Fruit fly (Drosophila melanogaster) whole organism, pupa: ENCODE measurements around the gene wds.
A peak's percentile ranks its signal among the peaks of the same experiment; 100 is the strongest.

Source experiments
- CG10348 ChIP-seq: fragments of 200-800 bp; sonication (Bioruptor generic); IDR thresholded peaks from 2 replicates; pipeline ENCODE4 v1.3.6; 2022; ENCODE audit warnings: missing biosample characterization, missing genetic modification characterization
- CG12605 ChIP-seq: fragments of 200-800 bp; sonication (Bioruptor generic); IDR thresholded peaks from 2 replicates; pipeline ENCODE4 v1.3.6; 2022; ENCODE audit warnings: missing biosample characterization, missing genetic modification characterization
- CG13204 ChIP-seq: fragments of 200-800 bp; sonication (Bioruptor generic); optimal IDR thresholded peaks from 2 replicates; lab custom pipeline; 2018; ENCODE audit warnings: missing biosample characterization, mild to moderate bottlenecking, missing genetic modification characterization, moderate library complexity
- CG14655 ChIP-seq: fragments of 200-800 bp; sonication (Bioruptor generic); optimal IDR thresholded peaks from 3 replicates; lab custom pipeline; 2017; ENCODE audit warnings: mild to moderate bottlenecking, missing biosample characterization, missing genetic modification reagents, missing genetic modification characterization
- CG15710 ChIP-seq: fragments of 200-800 bp; sonication (Bioruptor generic); optimal IDR thresholded peaks from 2 replicates; lab custom pipeline; 2018; ENCODE audit warnings: missing biosample characterization, mild to moderate bottlenecking, missing genetic modification characterization, moderate library complexity
- CG17806 ChIP-seq: fragments of 200-800 bp; sonication (Bioruptor generic); optimal IDR thresholded peaks from 2 replicates; lab custom pipeline; 2018; ENCODE audit warnings: missing biosample characterization, mild to moderate bottlenecking, missing genetic modification characterization, moderate library complexity
- CG32121 ChIP-seq: fragments of 200-800 bp; sonication (Bioruptor generic); IDR thresholded peaks from 2 replicates; pipeline ENCODE4 v1.3.6; 2022; ENCODE audit warnings: missing biosample characterization, missing genetic modification characterization
- CG34367 ChIP-seq: fragments of 200-800 bp; sonication (Bioruptor generic); optimal IDR thresholded peaks from 2 replicates; lab custom pipeline; 2018; ENCODE audit warnings: missing biosample characterization, mild to moderate bottlenecking, missing genetic modification characterization
- CG4496 ChIP-seq: fragments of 200-800 bp; sonication (Bioruptor generic); IDR thresholded peaks from 3 replicates; pipeline ENCODE4 v1.3.6; 2022; ENCODE audit warnings: missing biosample characterization, missing genetic modification characterization
- CG8159 ChIP-seq: fragments of 200-800 bp; sonication (Bioruptor generic); optimal IDR thresholded peaks from 3 replicates; lab custom pipeline; 2018; ENCODE audit warnings: missing biosample characterization, mild to moderate bottlenecking, missing genetic modification characterization, moderate library complexity
- CG8301 ChIP-seq: fragments of 200-800 bp; sonication (Bioruptor generic); optimal IDR thresholded peaks from 2 replicates; lab custom pipeline; 2018; ENCODE audit warnings: missing biosample characterization, mild to moderate bottlenecking, missing genetic modification characterization
- CG9948 ChIP-seq: fragments of 200-800 bp; sonication (Bioruptor generic); optimal IDR thresholded peaks from 2 replicates; lab custom pipeline; 2018; ENCODE audit warnings: missing biosample characterization, mild to moderate bottlenecking, missing genetic modification characterization, moderate library complexity
- D1 ChIP-seq: fragments of 200-800 bp; sonication (Bioruptor generic); optimal IDR thresholded peaks from 2 replicates; lab custom pipeline; 2018; ENCODE audit warnings: missing biosample characterization, mild to moderate bottlenecking, missing genetic modification characterization, moderate library complexity
- EcR ChIP-seq: fragments of 200-800 bp; sonication (Bioruptor generic); optimal IDR thresholded peaks from 3 replicates; lab custom pipeline; 2019; ENCODE audit warnings: missing biosample characterization, missing genetic modification characterization, mild to moderate bottlenecking, moderate library complexity, missing genetic modification reagents
- Ets98B ChIP-seq: fragments of 200-800 bp; sonication (Bioruptor generic); IDR thresholded peaks from 2 replicates; pipeline ENCODE4 v1.3.6; 2022; ENCODE audit warnings: missing biosample characterization, missing genetic modification characterization
- Pif1A ChIP-seq: fragments of 200-800 bp; sonication (Bioruptor generic); optimal IDR thresholded peaks from 3 replicates; lab custom pipeline; 2016; ENCODE audit warnings: missing biosample characterization, missing genetic modification characterization
- Pif1B ChIP-seq: fragments of 200-800 bp; sonication (Bioruptor generic); optimal IDR thresholded peaks from 3 replicates; lab custom pipeline; 2016; ENCODE audit warnings: missing biosample characterization, missing genetic modification characterization
- Snoo ChIP-seq: fragments of 200-800 bp; sonication (Bioruptor generic); optimal IDR thresholded peaks from 3 replicates; lab custom pipeline; 2017; ENCODE audit warnings: missing biosample characterization, mild to moderate bottlenecking, missing genetic modification characterization, inconsistent platforms
- fd96Ca ChIP-seq: fragments of 200-800 bp; sonication (Bioruptor generic); IDR thresholded peaks from 3 replicates; pipeline ENCODE4 v1.3.6; 2022; ENCODE audit warnings: missing biosample characterization, missing genetic modification characterization
- gl ChIP-seq: fragments of 200-800 bp; sonication (Bioruptor generic); optimal IDR thresholded peaks from 2 replicates; lab custom pipeline; 2018; ENCODE audit warnings: missing biosample characterization, mild to moderate bottlenecking, missing genetic modification characterization
- rn ChIP-seq: fragments of 200-800 bp; sonication (Bioruptor generic); IDR thresholded peaks from 2 replicates; pipeline ENCODE4 v1.3.6; 2022; ENCODE audit warnings: missing biosample characterization, missing genetic modification characterization

Gene wds

dm6 chrX:2590607-2591006 lies 4.8 kb downstream of the wds start:
- TF ChIP-seq EcR (GFP tag; lab: Kevin White, UChicago) (peak; percentile 46), gl (tag; lab: Kevin White, UChicago) (no peak), CG34367 (tag; lab: Kevin White, UChicago) (no peak)

dm6 chrX:2591315-2591999 lies 5.7 kb downstream of the wds start:
- TF ChIP-seq Pif1B (GFP tag; lab: Kevin White, UChicago), result no peak
- TF ChIP-seq fd96Ca, result no peak
- no peak for TF ChIP-seq CG32121
- TF ChIP-seq Ets98B (GFP tag; lab: Robert Waterston, UW), result no peak
- no peak for TF ChIP-seq CG4496
- no peak for TF ChIP-seq CG12605
- TF ChIP-seq rn, result no peak
- no peak for TF ChIP-seq CG8159 (tag; lab: Kevin White, UChicago)
- no peak for TF ChIP-seq CG14655
- no peak for TF ChIP-seq D1
- TF ChIP-seq CG17806 (tag; lab: Kevin White, UChicago), result no peak
- TF ChIP-seq CG13204 (GFP tag; lab: Kevin White, UChicago), result no peak
- TF ChIP-seq EcR (GFP tag; lab: Kevin White, UChicago), result no peak

dm6 chrX:2592243-2592642 lies 6.5 kb downstream of the wds start:
- TF ChIP-seq CG15710 (tag; lab: Kevin White, UChicago) (no peak), fd96Ca (peak; percentile 8; the same call in 1 of the 3 replicates), CG17806 (tag; lab: Kevin White, UChicago) (no peak), CG14655 (no peak)

dm6 chrX:2593094-2593752 lies 7.4 kb downstream of the wds start:
- TF ChIP-seq CG34367 (tag; lab: Kevin White, UChicago), result no peak
- TF ChIP-seq CG17806 (tag; lab: Kevin White, UChicago), result no peak
- TF ChIP-seq EcR (GFP tag; lab: Kevin White, UChicago), result peak; percentile 96
- no peak for TF ChIP-seq D1

dm6 chrX:2593753-2594096 lies 7.9 kb downstream of the wds start:
- TF ChIP-seq CG34367 (tag; lab: Kevin White, UChicago) (peak; percentile 82), Pif1B (GFP tag; lab: Kevin White, UChicago) (no peak), CG13204 (GFP tag; lab: Kevin White, UChicago) (peak; percentile 49), CG8159 (tag; lab: Kevin White, UChicago) (peak; percentile 89), CG15710 (tag; lab: Kevin White, UChicago) (peak; percentile 86), EcR (GFP tag; lab: Kevin White, UChicago) (peak; percentile 81), CG14655 (no peak), CG4496 (peak; percentile 97), fd96Ca (peak; percentile 97), Ets98B (GFP tag; lab: Robert Waterston, UW) (peak; percentile 94), CG9948 (peak; percentile 77), CG17806 (tag; lab: Kevin White, UChicago) (peak; percentile 83), CG10348 (GFP tag; lab: Robert Waterston, UW) (peak; percentile 72), CG12605 (peak; percentile 92), CG8301 (peak; percentile 85), D1 (no peak), Pif1A (GFP tag; lab: Kevin White, UChicago) (no peak), rn (peak; percentile 81), gl (tag; lab: Kevin White, UChicago) (peak; percentile 72), CG32121 (peak; percentile 93), Snoo (tag; lab: Kevin White, UChicago) (peak; percentile 94)

dm6 chrX:2603851-2604505 lies 18.2 kb downstream of the wds start, which contains the start of the genes Klp3A and Zw10:
Gene Klp3A (minus strand): TSS chrX:2604052.
Gene Zw10 (plus strand): TSS chrX:2604197.
- TF ChIP-seq fd96Ca (0 out of 3 replicates have a peak, but pooled peaks have one; percentile 31), Ets98B (GFP tag; lab: Robert Waterston, UW) (no peak), EcR (GFP tag; lab: Kevin White, UChicago) (no peak), CG34367 (tag; lab: Kevin White, UChicago) (no peak), CG17806 (tag; lab: Kevin White, UChicago) (no peak), CG32121 (peak; percentile 38; the same call in 1 of the 2 replicates), gl (tag; lab: Kevin White, UChicago) (no peak), D1 (no peak), CG15710 (tag; lab: Kevin White, UChicago) (no peak)
